Fruit fly (Drosophila melanogaster): ENCODE measurements around the gene CG42460.
A peak's percentile ranks its signal among the peaks of the same experiment; 100 is the strongest.

The CG42460 gene

DNA sequence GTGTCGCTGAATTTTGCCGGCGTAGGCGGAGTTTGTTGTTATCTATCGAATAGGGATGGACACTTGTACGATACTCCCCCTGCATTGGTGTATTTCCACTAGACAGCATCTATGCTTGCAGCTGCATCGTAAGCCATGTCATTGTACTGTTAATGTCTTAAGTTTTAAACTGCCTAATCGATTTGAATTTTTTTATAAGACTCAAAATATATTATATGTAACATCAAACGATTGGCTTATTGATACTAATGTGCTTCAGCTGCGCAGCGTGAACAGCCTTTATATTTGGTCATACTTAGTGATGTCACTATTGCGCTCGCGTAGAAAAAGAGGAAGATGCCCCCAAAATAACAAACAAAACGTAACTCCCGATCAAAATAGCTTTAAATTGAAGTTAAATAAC is 11.6 kb downstream of the CG42460 start, which contains the start of the genes CG9662 and Ptpa (continued):
- TF ChIP-seq CG11723 (GFP tag; optimal IDR thresholded peaks at IDR 0.05) (no peak), luna (GFP tag; optimal IDR thresholded peaks at IDR 0.05) (peak; percentile 65), B-H2 (GFP tag; optimal IDR thresholded peaks at IDR 0.05) (peak; percentile 28), cato (GFP tag; optimal IDR thresholded peaks at IDR 0.05; ENCODE audit: borderline replicate concordance) (peak; percentile 73), Chrac-16 (GFP tag; optimal IDR thresholded peaks at IDR 0.05) (peak; percentile 86), CG1832 (GFP tag; optimal IDR thresholded peaks at IDR 0.05) (no peak), CG12071 (GFP tag; optimal IDR thresholded peaks at IDR 0.05) (no peak), CG9817 (tag; optimal IDR thresholded peaks at IDR 0.05) (peak; percentile 87), fru (optimal IDR thresholded peaks at IDR 0.05) (no peak), CG16779 (GFP tag; IDR thresholded peaks at IDR 0.05) (no peak), Dll (GFP tag; IDR thresholded peaks at IDR 0.05; ENCODE audit: partially characterized antibody) (peak; percentile 94), zf30C (GFP tag; optimal IDR thresholded peaks at IDR 0.05) (no peak), fd96Cb (tag; optimal IDR thresholded peaks at IDR 0.05) (peak; percentile 78), CG8290 (GFP tag; optimal IDR thresholded peaks at IDR 0.05) (peak; percentile 71), CG8290 (tag; optimal IDR thresholded peaks at IDR 0.05) (peak in 1 of 2 experiments; percentile 80), CG2712 (tag; optimal IDR thresholded peaks at IDR 0.05) (peak; percentile 87), HmgZ (tag; optimal IDR thresholded peaks at IDR 0.05) (peak; percentile 80), usp (GFP tag; optimal IDR thresholded peaks at IDR 0.05) (no peak), hb (GFP tag; IDR thresholded peaks at IDR 0.05; ENCODE audit: partially characterized antibody) (peak; percentile 88), ro (GFP tag; IDR thresholded peaks at IDR 0.05) (peak; percentile 39; the same call in 1 of the 2 replicates), HLH54F (GFP tag; optimal IDR thresholded peaks at IDR 0.05) (peak; percentile 90), fd102C (GFP tag; optimal IDR thresholded peaks at IDR 0.05) (no peak), pho (GFP tag; optimal IDR thresholded peaks at IDR 0.05) (peak; percentile 91), Spps (tag; optimal IDR thresholded peaks at IDR 0.05) (no peak), pzg (GFP tag; optimal IDR thresholded peaks at IDR 0.05) (peak; percentile 76), gro (GFP tag; optimal IDR thresholded peaks at IDR 0.05) (peak; percentile 78), trem (tag; optimal IDR thresholded peaks at IDR 0.05) (peak; percentile 80), CG14441 (GFP tag; IDR thresholded peaks at IDR 0.05) (peak; percentile 76), ash1 (GFP tag; optimal IDR thresholded peaks at IDR 0.05) (no peak), CG16813 (GFP tag; IDR thresholded peaks at IDR 0.05; ENCODE audit: partially characterized antibody) (peak; percentile 97), CG16815 (GFP tag; optimal IDR thresholded peaks at IDR 0.05) (peak; percentile 84), nerfin-1 (tag; optimal IDR thresholded peaks at IDR 0.05) (no peak), ems (GFP tag; optimal IDR thresholded peaks at IDR 0.05) (peak; percentile 82), dmrt99B (tag; optimal IDR thresholded peaks at IDR 0.05) (peak; percentile 71), CG3838 (GFP tag; optimal IDR thresholded peaks at IDR 0.05) (peak; percentile 13), tin (GFP tag; optimal IDR thresholded peaks at IDR 0.05) (peak; percentile 82), Opbp (GFP tag; IDR thresholded peaks at IDR 0.05; ENCODE audit: partially characterized antibody) (peak; percentile 77), nmo (GFP tag; optimal IDR thresholded peaks at IDR 0.05) (peak; percentile 93), CG11560 (tag; IDR thresholded peaks at IDR 0.05) (peak; percentile 68; the same call in 2 of the 3 replicates), Camta (GFP tag; optimal IDR thresholded peaks at IDR 0.05) (peak; percentile 75), CG7556 (GFP tag; optimal IDR thresholded peaks at IDR 0.05) (peak; percentile 43), seq (GFP tag; IDR thresholded peaks at IDR 0.05) (peak; percentile 50), ato (GFP tag; IDR thresholded peaks at IDR 0.05; ENCODE audit: partially characterized antibody) (peak; percentile 58), sima (GFP tag; optimal IDR thresholded peaks at IDR 0.05) (no peak), tap (tag; optimal IDR thresholded peaks at IDR 0.05) (peak; percentile 16), Six4 (GFP tag; optimal IDR thresholded peaks at IDR 0.05) (peak; percentile 65), CG4730 (GFP tag; IDR thresholded peaks at IDR 0.05) (peak; percentile 64), Deaf1 (tag; optimal IDR thresholded peaks at IDR 0.05) (no peak), CG15696 (tag; optimal IDR thresholded peaks at IDR 0.05) (peak; percentile 84), Atf6 (GFP tag; IDR thresholded peaks at IDR 0.05) (peak; percentile 79), oc (tag; optimal IDR thresholded peaks at IDR 0.05) (no peak)
